Fruit fly (Drosophila melanogaster) whole organism, embryonic: ENCODE results near the gene CG13250.

Experiments used
- CG10147 ChIP-seq: fragments of 200-800 bp; sonication (Bioruptor generic); optimal IDR thresholded peaks from 2 replicates; lab custom pipeline; 2019; ENCODE audit warnings: missing biosample characterization, mild to moderate bottlenecking, missing genetic modification characterization, moderate library complexity
- CG12391 ChIP-seq: fragments of 200-800 bp; sonication (Bioruptor generic); optimal IDR thresholded peaks from 3 replicates; lab custom pipeline; 2018; ENCODE audit warnings: missing biosample characterization, mild to moderate bottlenecking, missing genetic modification characterization, moderate library complexity
- CG14667 ChIP-seq: fragments of 200-800 bp; sonication (Bioruptor generic); IDR thresholded peaks from 2 replicates; pipeline ENCODE4 v1.3.6; 2022; ENCODE audit warnings: missing biosample characterization, missing genetic modification characterization
- CG15514 ChIP-seq: fragments of 200-800 bp; sonication (Bioruptor generic); optimal IDR thresholded peaks from 3 replicates; lab custom pipeline; 2017; ENCODE audit warnings: missing biosample characterization, missing genetic modification characterization, mild to moderate bottlenecking, moderate library complexity, missing genetic modification reagents
- CG15696 ChIP-seq: fragments of 200-800 bp; sonication (Bioruptor generic); optimal IDR thresholded peaks from 2 replicates; lab custom pipeline; 2019; ENCODE audit warnings: missing biosample characterization, mild to moderate bottlenecking, missing genetic modification characterization, moderate library complexity
- CG17612 ChIP-seq: fragments of 200-800 bp; sonication (Bioruptor generic); IDR thresholded peaks from 2 replicates; pipeline ENCODE4 v1.3.6; 2022; ENCODE audit warnings: missing biosample characterization, missing genetic modification characterization
- CG17829 ChIP-seq: fragments of 200-800 bp; optimal IDR thresholded peaks from 2 replicates; lab custom pipeline; 2019; ENCODE audit warnings: missing biosample characterization, mild to moderate bottlenecking, missing genetic modification characterization, moderate library complexity
- CG18619 ChIP-seq: fragments of 200-800 bp; sonication (Bioruptor generic); optimal IDR thresholded peaks from 3 replicates; lab custom pipeline; 2017; ENCODE audit warnings: missing biosample characterization, mild to moderate bottlenecking, missing genetic modification characterization
- CG18764 ChIP-seq: fragments of 200-800 bp; sonication (Bioruptor generic); optimal IDR thresholded peaks from 3 replicates; lab custom pipeline; 2016; ENCODE audit warnings: missing biosample characterization, missing genetic modification characterization
- CG2129 ChIP-seq: fragments of 200-800 bp; sonication (Bioruptor generic); IDR thresholded peaks from 2 replicates; pipeline ENCODE4 v1.3.6; 2022; ENCODE audit warnings: missing biosample characterization, missing genetic modification characterization; ENCODE audit not compliant: partially characterized antibody
- CG2202 ChIP-seq: fragments of 200-800 bp; sonication (Bioruptor generic); optimal IDR thresholded peaks from 2 replicates; lab custom pipeline; 2018; ENCODE audit warnings: missing biosample characterization, mild to moderate bottlenecking, missing genetic modification characterization
- CG2889 ChIP-seq: fragments of 200-800 bp; sonication (Bioruptor generic); IDR thresholded peaks from 3 replicates; pipeline ENCODE4 v1.3.6; 2022; ENCODE audit warnings: missing biosample characterization, missing genetic modification characterization
- CG31224 ChIP-seq: fragments of 200-800 bp; sonication (Bioruptor generic); IDR thresholded peaks from 2 replicates; pipeline ENCODE4 v1.3.6; 2022; ENCODE audit warnings: missing biosample characterization, missing genetic modification characterization
- CG34224 ChIP-seq: fragments of 200-800 bp; sonication (Bioruptor generic); IDR thresholded peaks from 3 replicates; pipeline ENCODE4 v1.3.6; 2022; ENCODE audit warnings: missing biosample characterization, missing genetic modification characterization; ENCODE audit not compliant: partially characterized antibody
- CG3726 ChIP-seq: fragments of 200-800 bp; sonication (Bioruptor generic); IDR thresholded peaks from 3 replicates; pipeline ENCODE4, ENCODE4 v1.3.6; 2022; ENCODE audit warnings: missing biosample characterization, missing genetic modification characterization
- CG4282 ChIP-seq: fragments of 200-800 bp; sonication (Bioruptor generic); optimal IDR thresholded peaks from 2 replicates; lab custom pipeline; 2016; ENCODE audit warnings: missing biosample characterization, missing genetic modification characterization
- CG5953 ChIP-seq: fragments of 200-800 bp; sonication (Bioruptor generic); IDR thresholded peaks from 2 replicates; pipeline ENCODE4 v1.3.6; 2022; ENCODE audit warnings: missing biosample characterization, missing genetic modification characterization
- CG6175 ChIP-seq: fragments of 200-800 bp; sonication (Bioruptor generic); IDR thresholded peaks from 3 replicates; pipeline ENCODE4 v1.3.6; 2022; ENCODE audit warnings: missing biosample characterization, missing genetic modification characterization
- CG6272 ChIP-seq: fragments of 200-800 bp; sonication (Bioruptor generic); IDR thresholded peaks from 2 replicates; pipeline ENCODE4 v1.3.6; 2022; ENCODE audit warnings: missing biosample characterization, missing genetic modification characterization
- CG6813 ChIP-seq: fragments of 200-800 bp; sonication (Bioruptor generic); optimal IDR thresholded peaks from 2 replicates; lab custom pipeline; 2017; ENCODE audit warnings: missing biosample characterization, missing genetic modification characterization, mild to moderate bottlenecking, moderate library complexity, missing genetic modification reagents
- CG8478 ChIP-seq: fragments of >200 bp; optimal IDR thresholded peaks from 2 replicates; lab custom pipeline; 2018
- CG8924 ChIP-seq: fragments of 200-800 bp; optimal IDR thresholded peaks from 3 replicates; lab custom pipeline; 2019; ENCODE audit warnings: missing biosample characterization, mild to moderate bottlenecking, missing genetic modification characterization, moderate library complexity
- Elba2 ChIP-seq: fragments of 200-800 bp; sonication (Bioruptor generic); optimal IDR thresholded peaks from 3 replicates; lab custom pipeline; 2016; ENCODE audit warnings: missing biosample characterization, missing genetic modification characterization
- Ets65A ChIP-seq: fragments of 200-800 bp; sonication (Bioruptor generic); peaks from one replicate; lab custom pipeline; 2016; ENCODE audit warnings: missing biosample characterization, missing genetic modification characterization
- HLHmδ ChIP-seq: fragments of 200-800 bp; sonication (Bioruptor generic); optimal IDR thresholded peaks from 2 replicates; lab custom pipeline; 2018; ENCODE audit warnings: missing biosample characterization, mild to moderate bottlenecking, missing genetic modification characterization, moderate library complexity
- Hr3 ChIP-seq: fragments of 200-800 bp; sonication (Bioruptor generic); optimal IDR thresholded peaks from 3 replicates; lab custom pipeline; 2016; ENCODE audit warnings: missing biosample characterization, missing genetic modification characterization
- Mes4 ChIP-seq: fragments of 200-800 bp; sonication (Bioruptor generic); optimal IDR thresholded peaks from 2 replicates; lab custom pipeline; 2016; ENCODE audit warnings: missing biosample characterization, missing genetic modification characterization
- Oaz ChIP-seq: fragments of 200-800 bp; sonication (Bioruptor generic); IDR thresholded peaks from 2 replicates; pipeline ENCODE4 v1.3.6; 2022; ENCODE audit warnings: missing biosample characterization, missing genetic modification characterization
- Pdp1 ChIP-seq, 2 experiments: fragments of 200-800 bp; sonication (Bioruptor generic); optimal IDR thresholded peaks; 3 replicates each; lab custom pipeline; 2016; ENCODE audit warnings: missing biosample characterization in 2 of 2, missing genetic modification characterization in 2 of 2, mild to moderate bottlenecking in 1 of 2, moderate library complexity in 1 of 2
- Six4 ChIP-seq: fragments of 200-800 bp; sonication (Bioruptor generic); optimal IDR thresholded peaks from 2 replicates; lab custom pipeline; 2016; ENCODE audit warnings: missing biosample characterization, missing genetic modification characterization
- Trl ChIP-seq, 3 experiments: fragments of >200 bp in 2 of 3; fragments of 200-800 bp in 1 of 3; sonication (Bioruptor generic) in 1 of 3; optimal IDR thresholded peaks; 2 replicates in 1 of 3; 3 replicates in 2 of 3; lab custom pipeline; 2016 to 2017; ENCODE audit warnings: missing biosample characterization in 1 of 3, missing genetic modification characterization in 1 of 3
- Xbp1 ChIP-seq: fragments of 200-800 bp; sonication (Bioruptor generic); optimal IDR thresholded peaks from 3 replicates; lab custom pipeline; 2016; ENCODE audit warnings: missing biosample characterization, mild to moderate bottlenecking, missing genetic modification characterization
- aop ChIP-seq: fragments of 200-800 bp; sonication (Bioruptor generic); IDR thresholded peaks from 2 replicates; pipeline ENCODE4 v1.3.6; 2022; ENCODE audit warnings: missing biosample characterization, missing genetic modification characterization
- bab2 ChIP-seq: fragments of 200-800 bp; sonication (Bioruptor generic); optimal IDR thresholded peaks from 2 replicates; lab custom pipeline; 2016; ENCODE audit warnings: missing biosample characterization, missing genetic modification characterization
- bowl ChIP-seq: fragments of 200-800 bp; sonication (Bioruptor generic); IDR thresholded peaks from 2 replicates; pipeline ENCODE4 v1.3.6; 2022; ENCODE audit warnings: missing biosample characterization, missing genetic modification characterization
- chinmo ChIP-seq: fragments of 200-800 bp; sonication (Bioruptor generic); IDR thresholded peaks from 4 replicates; pipeline ENCODE4 v1.3.6; 2022; ENCODE audit warnings: missing biosample characterization, missing genetic modification characterization; ENCODE audit not compliant: partially characterized antibody
- crp ChIP-seq, 2 experiments: fragments of 200-800 bp; sonication (Bioruptor generic); optimal IDR thresholded peaks; 2 replicates in 1 of 2; 3 replicates in 1 of 2; lab custom pipeline; 2017; ENCODE audit warnings: missing biosample characterization in 2 of 2, missing genetic modification characterization in 2 of 2, mild to moderate bottlenecking in 1 of 2, moderate library complexity in 1 of 2
- emc ChIP-seq: fragments of 200-800 bp; sonication (Bioruptor generic); optimal IDR thresholded peaks from 2 replicates; lab custom pipeline; 2016; ENCODE audit warnings: missing biosample characterization, missing genetic modification characterization
- ftz-f1 ChIP-seq: fragments of 200-800 bp; sonication (Bioruptor generic); optimal IDR thresholded peaks from 2 replicates; lab custom pipeline; 2016; ENCODE audit warnings: missing biosample characterization, missing genetic modification characterization
- grau ChIP-seq: fragments of 200-800 bp; optimal IDR thresholded peaks from 3 replicates; lab custom pipeline; 2019; ENCODE audit warnings: missing biosample characterization, mild to moderate bottlenecking, missing genetic modification characterization, moderate library complexity
- grn ChIP-seq: fragments of 200-800 bp; sonication (Bioruptor generic); optimal IDR thresholded peaks from 3 replicates; lab custom pipeline; 2017; ENCODE audit warnings: missing biosample characterization, missing genetic modification characterization
- gt ChIP-seq: fragments of 200-800 bp; sonication (Bioruptor generic); IDR thresholded peaks from 2 replicates; pipeline ENCODE4 v1.3.6; 2022; ENCODE audit warnings: missing biosample characterization, missing genetic modification characterization
- h ChIP-seq: fragments of >200 bp; optimal IDR thresholded peaks from 2 replicates; lab custom pipeline; 2017
- hb ChIP-seq: fragments of 200-800 bp; sonication (Bioruptor generic); IDR thresholded peaks from 3 replicates; pipeline ENCODE4 v1.3.6; 2022; ENCODE audit warnings: missing biosample characterization, missing genetic modification characterization; ENCODE audit not compliant: partially characterized antibody
- hth ChIP-seq: fragments of >200 bp; optimal IDR thresholded peaks from 2 replicates; lab custom pipeline; 2017; ENCODE audit warnings: inconsistent platforms
- klu ChIP-seq: fragments of 200-800 bp; sonication (Bioruptor generic); IDR thresholded peaks from 2 replicates; pipeline ENCODE4 v1.3.6; 2022; ENCODE audit warnings: missing biosample characterization, missing genetic modification characterization
- nau ChIP-seq: fragments of 200-800 bp; sonication (Bioruptor generic); optimal IDR thresholded peaks from 3 replicates; lab custom pipeline; 2017; ENCODE audit warnings: missing biosample characterization, mild to moderate bottlenecking, missing genetic modification characterization, missing genetic modification reagents
- onecut ChIP-seq: fragments of 200-800 bp; sonication (Bioruptor generic); IDR thresholded peaks from 2 replicates; pipeline ENCODE4 v1.3.6; 2022; ENCODE audit warnings: missing biosample characterization, missing genetic modification characterization
- pb ChIP-seq: fragments of 200-800 bp; sonication (Bioruptor generic); optimal IDR thresholded peaks from 3 replicates; lab custom pipeline; 2016; ENCODE audit warnings: missing biosample characterization, missing genetic modification characterization
- pum ChIP-seq: fragments of 200-800 bp; sonication (Bioruptor generic); optimal IDR thresholded peaks from 2 replicates; lab custom pipeline; 2016; ENCODE audit warnings: missing biosample characterization, missing genetic modification characterization
- slbo ChIP-seq: fragments of 200-800 bp; sonication (Bioruptor generic); IDR thresholded peaks from 2 replicates; pipeline ENCODE4 v1.3.6; 2022; ENCODE audit warnings: missing biosample characterization, missing genetic modification characterization
- z ChIP-seq: fragments of 200-800 bp; sonication (Bioruptor generic); IDR thresholded peaks from 3 replicates; pipeline ENCODE4 v1.3.6; 2022; ENCODE audit warnings: missing biosample characterization, missing genetic modification characterization

The CG13250 gene

dm6 chr3L:20520687-20521169 lies 12.8 kb upstream of the CG13250 start, which contains the start of the genes mTerf3 and CG5104 (continued):
- TF ChIP-seq Xbp1 (GFP tag; lab: Kevin White, UChicago) (peak; percentile 10), pum (GFP tag; lab: Kevin White, UChicago) (no peak), onecut (GFP tag; lab: Robert Waterston, UW) (no peak), CG6272 (GFP tag; lab: Robert Waterston, UW) (no peak), CG8924 (tag; lab: Kevin White, UChicago) (no peak), CG2202 (tag; lab: Kevin White, UChicago) (no peak), CG18619 (GFP tag; lab: Kevin White, UChicago) (no peak), z (GFP tag; lab: Robert Waterston, UW) (no peak), CG6175 (GFP tag; lab: Robert Waterston, UW) (no peak), chinmo (GFP tag; lab: Robert Waterston, UW) (no peak), emc (GFP tag; lab: Kevin White, UChicago) (no peak), CG10147 (GFP tag; lab: Kevin White, UChicago) (no peak), CG18764 (GFP tag; lab: Kevin White, UChicago) (no peak), grau (tag; lab: Kevin White, UChicago) (peak; percentile 41), HLHmδ (GFP tag; lab: Kevin White, UChicago) (no peak), ftz-f1 (GFP tag; lab: Kevin White, UChicago) (no peak), hb (GFP tag; lab: Robert Waterston, UW) (no peak), CG4282 (GFP tag; lab: Kevin White, UChicago) (no peak), Oaz (GFP tag; lab: Robert Waterston, UW) (no peak), CG15514 (GFP tag; lab: Kevin White, UChicago) (peak; percentile 50), Hr3 (GFP tag; lab: Kevin White, UChicago) (no peak), CG17829 (peak; percentile 55), Elba2 (GFP tag; lab: Kevin White, UChicago) (no peak), CG17612 (GFP tag; lab: Robert Waterston, UW) (no peak), crp (GFP tag; optimal IDR thresholded peaks at IDR 0.05; lab: Kevin White, UChicago) (peak in 1 of 2 experiments; percentile 44), Six4 (GFP tag; lab: Kevin White, UChicago) (no peak), CG5953 (GFP tag; lab: Robert Waterston, UW) (no peak), CG34224 (GFP tag; lab: Robert Waterston, UW) (no peak), Mes4 (GFP tag; lab: Kevin White, UChicago) (no peak), CG12391 (tag; lab: Kevin White, UChicago) (peak; percentile 54), nau (GFP tag; lab: Kevin White, UChicago) (no peak), CG15696 (tag; lab: Kevin White, UChicago) (peak; percentile 16), Ets65A (GFP tag; lab: Kevin White, UChicago) (peak; percentile 69), CG14667 (GFP tag; lab: Robert Waterston, UW) (no peak), hth (lab: Kevin White, UChicago) (no peak), gt (GFP tag; lab: Robert Waterston, UW) (no peak), CG31224 (GFP tag; lab: Robert Waterston, UW) (no peak), CG6813 (GFP tag; lab: Kevin White, UChicago) (no peak), Pdp1 (GFP tag; optimal IDR thresholded peaks at IDR 0.05; lab: Kevin White, UChicago) (peak in 1 of 2 experiments; percentile 82), CG2129 (GFP tag; lab: Robert Waterston, UW) (no peak), pb (GFP tag; lab: Kevin White, UChicago) (no peak), CG8478 (no peak), slbo (0 out of 2 replicates have a peak, but pooled peaks have one; percentile 32), aop (GFP tag; lab: Robert Waterston, UW) (no peak), bab2 (GFP tag; lab: Kevin White, UChicago) (no peak), bowl (GFP tag; lab: Robert Waterston, UW) (no peak), Trl (optimal IDR thresholded peaks at IDR 0.05; lab: Kevin White, UChicago) (no peak), Trl (GFP tag; optimal IDR thresholded peaks at IDR 0.05; lab: Kevin White, UChicago) (no peak), klu (GFP tag; lab: Robert Waterston, UW) (no peak), grn (GFP tag; lab: Kevin White, UChicago) (no peak), CG3726 (GFP tag; lab: Robert Waterston, UW) (no peak), h (lab: Kevin White, UChicago) (no peak), CG2889 (GFP tag; lab: Robert Waterston, UW) (no peak)
